Worm (Caenorhabditis elegans) whole organism, L1 larva: Measurements from ENCODE around the gene F40F8.3.

Experiments
- nhr-12 ChIP-seq: sonication (generic microtip); optimal IDR thresholded peaks from 2 replicates; lab custom pipeline; 2017; ENCODE audit warnings: missing biosample characterization, missing genetic modification characterization
- nhr-28 ChIP-seq: fragments of 150-350 bp; optimal IDR thresholded peaks from 2 replicates; lab custom pipeline; 2014; ENCODE audit warnings: missing biosample characterization, missing genetic modification characterization
- unc-30 ChIP-seq: sonication (generic microtip); optimal IDR thresholded peaks from 2 replicates; lab custom pipeline; 2017; ENCODE audit warnings: missing biosample characterization, missing genetic modification characterization

DNA sequence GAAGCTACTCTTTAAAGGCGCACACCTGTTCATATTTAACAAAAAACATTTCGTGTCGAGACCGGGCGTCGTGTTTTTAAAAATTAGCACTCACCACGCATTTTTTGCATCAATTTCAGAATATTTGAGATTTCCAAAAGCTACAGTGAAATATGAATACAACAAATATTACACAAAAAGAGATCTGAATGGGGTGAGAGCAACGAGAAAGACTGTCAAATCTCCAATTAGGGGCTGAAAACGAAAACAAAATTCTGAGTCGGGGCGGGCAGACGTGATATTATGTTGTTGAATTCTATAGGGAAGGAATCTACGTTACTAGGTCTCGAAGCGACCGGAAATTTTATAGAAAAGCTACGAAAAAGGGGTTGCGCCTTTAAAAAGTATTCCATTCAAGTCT lies 25.4 kb upstream of the F40F8.3 start, which contains the start of gene C09H10.5:
- TF ChIP-seq nhr-28 = no peak
- TF ChIP-seq nhr-12 (tag; lab: Kevin White, UChicago) = no peak
- no peak for TF ChIP-seq unc-30 (tag; lab: Kevin White, UChicago)
